Fruit fly (Drosophila melanogaster) whole organism, wandering third instar larva: ENCODE results near the gene Slob.

ENCODE experiments used
- Abd-B ChIP-seq: fragments of >200 bp; optimal IDR thresholded peaks from 2 replicates; lab custom pipeline; 2017; ENCODE audit warnings: missing biosample characterization, missing genetic modification characterization
- CG32264 ChIP-seq: fragments of 200-800 bp; sonication (Bioruptor generic); optimal IDR thresholded peaks from 2 replicates; lab custom pipeline; 2016; ENCODE audit warnings: missing biosample characterization, missing genetic modification characterization
- CG9705 ChIP-seq: fragments of 200-800 bp; sonication (Bioruptor generic); optimal IDR thresholded peaks from 2 replicates; lab custom pipeline; 2018; ENCODE audit warnings: missing biosample characterization, mild to moderate bottlenecking, missing genetic modification characterization
- CrebA ChIP-seq: fragments of 200-800 bp; sonication (Bioruptor generic); optimal IDR thresholded peaks from 2 replicates; lab custom pipeline; 2016; ENCODE audit warnings: missing biosample characterization, mild to moderate bottlenecking, missing genetic modification characterization, borderline replicate concordance
- Dfd ChIP-seq: fragments of >200 bp; optimal IDR thresholded peaks from 2 replicates; lab custom pipeline; 2017; ENCODE audit warnings: missing biosample characterization, missing genetic modification characterization
- Dif ChIP-seq: fragments of 200-275, 200-300 bp; sonication (Bioruptor generic); optimal IDR thresholded peaks from 2 replicates; lab custom pipeline; 2018; ENCODE audit warnings: missing biosample characterization, missing genetic modification characterization; ENCODE audit not compliant: partially characterized antibody
- GATAd ChIP-seq: sonication (Bioruptor generic); optimal IDR thresholded peaks from 2 replicates; lab custom pipeline; 2016; ENCODE audit warnings: missing biosample characterization, missing genetic modification characterization
- HLH106 ChIP-seq: fragments of 200-800 bp; optimal IDR thresholded peaks from 3 replicates; lab custom pipeline; 2019; ENCODE audit warnings: missing biosample characterization, mild to moderate bottlenecking, missing genetic modification characterization, moderate library complexity
- Hnf4 ChIP-seq: fragments of 200-800 bp; sonication (Bioruptor generic); optimal IDR thresholded peaks from 2 replicates; lab custom pipeline; 2016; ENCODE audit warnings: missing biosample characterization, mild to moderate bottlenecking, missing genetic modification characterization
- Hr78 ChIP-seq: fragments of >200 bp; optimal IDR thresholded peaks from 2 replicates; lab custom pipeline; 2017; ENCODE audit warnings: missing biosample characterization, missing genetic modification characterization
- Hr83 ChIP-seq: fragments of 200-300 bp; sonication (Bioruptor generic); optimal IDR thresholded peaks from 2 replicates; lab custom pipeline; 2016; ENCODE audit warnings: missing biosample characterization, mild to moderate bottlenecking, missing genetic modification characterization, moderate library complexity; ENCODE audit not compliant: poor library complexity, severe bottlenecking
- Jra ChIP-seq: sonication (Bioruptor generic); optimal IDR thresholded peaks from 2 replicates; lab custom pipeline; 2016; ENCODE audit warnings: missing biosample characterization, missing genetic modification characterization
- Mio ChIP-seq: sonication (Bioruptor generic); optimal IDR thresholded peaks from 2 replicates; lab custom pipeline; 2016; ENCODE audit warnings: missing biosample characterization, missing genetic modification characterization
- Myc ChIP-seq: fragments of >200 bp; optimal IDR thresholded peaks from 2 replicates; lab custom pipeline; 2017
- N ChIP-seq: fragments of >200 bp; optimal IDR thresholded peaks from 2 replicates; lab custom pipeline; 2018; ENCODE audit warnings: missing biosample characterization, missing external identifiers, missing genetic modification characterization
- OdsH ChIP-seq: fragments of 200-800 bp; sonication (Bioruptor generic); optimal IDR thresholded peaks from 2 replicates; lab custom pipeline; 2016; ENCODE audit warnings: missing biosample characterization, mild to moderate bottlenecking, missing genetic modification characterization
- Rel ChIP-seq, 2 experiments: fragments of 200-800 bp; sonication (Bioruptor generic) in 1 of 2; optimal IDR thresholded peaks; 2 replicates in 1 of 2; 3 replicates in 1 of 2; lab custom pipeline; 2016 to 2019; ENCODE audit warnings: mild to moderate bottlenecking in 2 of 2, missing biosample characterization in 2 of 2, missing genetic modification characterization in 2 of 2, moderate library complexity in 1 of 2
- Sp1 ChIP-seq: fragments of 200-800 bp; sonication (Bioruptor generic); optimal IDR thresholded peaks from 3 replicates; lab custom pipeline; 2019; ENCODE audit warnings: missing biosample characterization, mild to moderate bottlenecking, missing genetic modification characterization, moderate library complexity
- Vsx2 ChIP-seq: fragments of 200-300, 225-300 bp; sonication (Bioruptor generic); optimal IDR thresholded peaks from 2 replicates; lab custom pipeline; 2018; ENCODE audit warnings: missing biosample characterization, missing genetic modification characterization; ENCODE audit not compliant: partially characterized antibody
- br ChIP-seq: fragments of 200-800 bp; sonication (Bioruptor generic); optimal IDR thresholded peaks from 2 replicates; lab custom pipeline; 2016; ENCODE audit warnings: missing biosample characterization, missing genetic modification characterization
- brk ChIP-seq: fragments of 200-800 bp; sonication (Bioruptor generic); optimal IDR thresholded peaks from 2 replicates; lab custom pipeline; 2016; ENCODE audit warnings: missing biosample characterization, mild to moderate bottlenecking, missing genetic modification characterization
- dl ChIP-seq, 2 experiments: fragments of 175-275, 200-275 bp in 1 of 2; fragments of 200-275 bp in 1 of 2; sonication (Bioruptor generic); optimal IDR thresholded peaks; lab custom pipeline; 2018; ENCODE audit warnings: mild to moderate bottlenecking in 2 of 2, missing biosample characterization in 2 of 2, missing genetic modification characterization in 2 of 2, moderate library complexity in 2 of 2; ENCODE audit not compliant: partially characterized antibody in 2 of 2, insufficient read depth in 1 of 2
- dmrt93B ChIP-seq: fragments of 200-800 bp; sonication (Bioruptor generic); optimal IDR thresholded peaks from 2 replicates; lab custom pipeline; 2018; ENCODE audit warnings: missing biosample characterization, mild to moderate bottlenecking, missing genetic modification characterization
- dsf ChIP-seq: sonication (Bioruptor generic); optimal IDR thresholded peaks from 2 replicates; lab custom pipeline; 2016; ENCODE audit warnings: missing biosample characterization, missing genetic modification characterization, borderline replicate concordance
- ey ChIP-seq: fragments of 200-800 bp; sonication (Bioruptor generic); optimal IDR thresholded peaks from 2 replicates; lab custom pipeline; 2016; ENCODE audit warnings: missing biosample characterization, missing genetic modification characterization
- foxo ChIP-seq, 2 experiments: fragments of 200-800 bp; sonication (Bioruptor generic); optimal IDR thresholded peaks; 2 replicates in 1 of 2; 3 replicates in 1 of 2; lab custom pipeline; 2016 to 2017; ENCODE audit warnings: missing biosample characterization in 2 of 2, missing genetic modification characterization in 2 of 2
- fru ChIP-seq: fragments of 200-800 bp; sonication (Bioruptor generic); optimal IDR thresholded peaks from 3 replicates; lab custom pipeline; 2016; ENCODE audit warnings: missing biosample characterization, mild to moderate bottlenecking, missing genetic modification characterization
- h ChIP-seq: fragments of 200-800 bp; sonication (Bioruptor generic); optimal IDR thresholded peaks from 3 replicates; lab custom pipeline; 2016; ENCODE audit warnings: missing biosample characterization, mild to moderate bottlenecking, missing genetic modification characterization
- jim ChIP-seq: fragments of 175-275, 200-325 bp; sonication (Bioruptor generic); optimal IDR thresholded peaks from 2 replicates; lab custom pipeline; 2016; ENCODE audit warnings: missing biosample characterization, mild to moderate bottlenecking, missing genetic modification characterization
- lola ChIP-seq: fragments of >200 bp; optimal IDR thresholded peaks from 2 replicates; lab custom pipeline; 2017; ENCODE audit warnings: missing biosample characterization, missing genetic modification characterization
- pan ChIP-seq: fragments of >200 bp; optimal IDR thresholded peaks from 2 replicates; lab custom pipeline; 2017
- psq ChIP-seq: fragments of 200-800 bp; sonication (Bioruptor generic); optimal IDR thresholded peaks from 3 replicates; lab custom pipeline; 2017; ENCODE audit warnings: missing biosample characterization, mild to moderate bottlenecking, missing genetic modification characterization, moderate library complexity
- rgr ChIP-seq: fragments of 200-800 bp; sonication (Bioruptor generic); optimal IDR thresholded peaks from 3 replicates; lab custom pipeline; 2016; ENCODE audit warnings: missing biosample characterization, mild to moderate bottlenecking, missing genetic modification characterization
- sage ChIP-seq: fragments of 200-800 bp; sonication (Bioruptor generic); optimal IDR thresholded peaks from 2 replicates; lab custom pipeline; 2016; ENCODE audit warnings: missing biosample characterization, mild to moderate bottlenecking, missing genetic modification characterization
- sv ChIP-seq: fragments of 200-800 bp; sonication (Bioruptor generic); optimal IDR thresholded peaks from 3 replicates; lab custom pipeline; 2016; ENCODE audit warnings: missing biosample characterization, missing genetic modification characterization
- tai ChIP-seq: sonication (Bioruptor generic); optimal IDR thresholded peaks from 2 replicates; lab custom pipeline; 2016; ENCODE audit warnings: missing biosample characterization, missing genetic modification characterization
- usp ChIP-seq: fragments of >200 bp; optimal IDR thresholded peaks from 2 replicates; lab custom pipeline; 2017; ENCODE audit warnings: missing biosample characterization, missing genetic modification characterization
- woc ChIP-seq: sonication (Bioruptor generic); optimal IDR thresholded peaks from 2 replicates; lab custom pipeline; 2016; ENCODE audit warnings: missing biosample characterization, mild to moderate bottlenecking, missing genetic modification characterization

Slob gene

DNA sequence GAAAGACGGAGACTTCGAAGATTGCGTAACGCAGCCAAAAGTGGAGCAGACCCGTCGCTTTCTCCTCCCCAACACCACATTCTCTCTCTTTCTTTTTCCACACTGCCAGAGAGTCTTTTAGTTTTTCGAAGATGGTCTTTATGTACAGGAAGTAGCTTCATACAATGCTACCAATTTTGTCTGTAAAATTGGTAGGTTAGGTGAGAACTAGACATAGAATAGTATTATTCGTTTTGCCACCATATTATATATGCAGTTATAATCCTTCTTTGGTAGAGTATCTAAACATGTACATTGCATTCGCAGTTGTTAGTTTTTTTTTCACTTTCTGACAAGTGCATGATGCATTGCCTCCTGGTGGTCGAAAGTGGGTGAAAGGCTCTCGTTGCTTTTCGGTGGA is 77.4 kb downstream of the Slob start:
- TF ChIP-seq HLH106 (tag; lab: Kevin White, UChicago) (no peak), Myc (lab: Kevin White, UChicago) (no peak), dsf (GFP tag; lab: Kevin White, UChicago) (no peak)

DNA sequence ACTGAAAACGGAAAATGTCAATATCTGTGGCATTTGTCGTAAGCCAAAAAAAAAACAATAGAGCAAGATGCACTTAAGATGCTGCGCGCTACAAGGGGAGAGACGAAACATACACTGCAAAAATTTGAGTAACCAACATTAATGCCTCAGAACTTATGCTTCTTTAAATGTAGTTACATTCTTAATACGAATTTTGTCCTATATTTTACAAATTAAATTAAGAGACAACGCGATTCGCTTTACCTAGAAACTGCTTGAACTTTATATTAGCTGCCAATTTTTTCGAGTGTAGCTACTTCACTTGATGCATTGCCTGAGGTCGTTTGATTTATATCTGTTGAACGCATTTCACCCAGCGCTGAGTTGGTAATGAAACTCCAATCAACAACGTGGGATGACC is 78.0 kb downstream of the Slob start:
- TF ChIP-seq Sp1 (no peak), N (no peak), CG32264 (no peak), Vsx2 (GFP tag; lab: Kevin White, UChicago) (no peak), CG9705 (GFP tag; lab: Kevin White, UChicago) (no peak), jim (GFP tag; lab: Kevin White, UChicago) (no peak), br (GFP tag; lab: Kevin White, UChicago) (no peak), Mio (no peak), woc (GFP tag; lab: Kevin White, UChicago) (peak; percentile 5), pan (lab: Kevin White, UChicago) (no peak), Hnf4 (peak; percentile 9), foxo (GFP tag; optimal IDR thresholded peaks at IDR 0.05; lab: Kevin White, UChicago) (peak in 1 of 2 experiments; percentile 27), dl (GFP tag; optimal IDR thresholded peaks at IDR 0.05; lab: Kevin White, UChicago; ENCODE audit: insufficient read depth in 1 of 2, partially characterized antibody in 2 of 2) (no peak), sage (GFP tag; lab: Kevin White, UChicago) (no peak), rgr (peak; percentile 27), Hr83 (GFP tag; lab: Kevin White, UChicago) (no peak), Dif (GFP tag; lab: Kevin White, UChicago) (no peak), fru (peak; percentile 49), psq (peak; percentile 47), Rel (GFP tag; optimal IDR thresholded peaks at IDR 0.05; lab: Kevin White, UChicago) (no peak), Rel (tag; optimal IDR thresholded peaks at IDR 0.05; lab: Kevin White, UChicago) (no peak), sv (GFP tag; lab: Kevin White, UChicago) (peak; percentile 79), GATAd (no peak), usp (GFP tag; lab: Kevin White, UChicago) (no peak), brk (GFP tag; lab: Kevin White, UChicago) (no peak), Abd-B (GFP tag; lab: Kevin White, UChicago) (no peak), OdsH (peak; percentile 16), ey (GFP tag; lab: Kevin White, UChicago) (peak; percentile 33), Jra (GFP tag; lab: Kevin White, UChicago) (no peak), Hr78 (GFP tag; lab: Kevin White, UChicago) (no peak), h (GFP tag; lab: Kevin White, UChicago) (peak; percentile 45), dsf (GFP tag; lab: Kevin White, UChicago) (no peak), lola (GFP tag; lab: Kevin White, UChicago) (no peak), dmrt93B (GFP tag; lab: Kevin White, UChicago) (no peak), CrebA (GFP tag; lab: Kevin White, UChicago) (no peak), Myc (lab: Kevin White, UChicago) (no peak), Dfd (no peak), HLH106 (tag; lab: Kevin White, UChicago) (peak; percentile 18), tai (no peak)

DNA sequence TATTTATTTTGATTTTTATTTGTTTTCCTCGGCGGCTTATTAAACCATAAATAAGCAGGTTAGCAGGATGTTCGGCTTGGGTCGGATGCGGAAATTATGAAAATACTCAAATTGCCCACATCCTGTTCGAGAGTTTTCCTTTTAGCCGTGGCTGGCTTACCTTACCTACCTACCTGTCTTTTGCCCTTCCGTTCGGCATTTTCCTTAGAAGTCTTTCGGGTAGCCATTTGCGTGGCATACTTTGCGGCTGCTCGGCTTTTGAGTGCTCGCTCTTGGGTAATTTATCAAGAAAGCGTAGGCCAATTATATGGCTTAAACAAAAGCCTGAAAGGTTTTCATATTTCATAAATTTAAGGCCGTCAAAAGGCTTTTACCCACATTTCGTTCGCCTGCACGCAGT is 82.0 kb downstream of the Slob start:
- TF ChIP-seq usp (GFP tag; lab: Kevin White, UChicago), result no peak
- TF ChIP-seq psq, result no peak
- TF ChIP-seq lola (GFP tag; lab: Kevin White, UChicago), result no peak
- TF ChIP-seq Dif (GFP tag; lab: Kevin White, UChicago), result no peak
- TF ChIP-seq CG32264, result no peak
- TF ChIP-seq CrebA (GFP tag; lab: Kevin White, UChicago), result no peak
- TF ChIP-seq Hr83 (GFP tag; lab: Kevin White, UChicago), result no peak
- no peak for TF ChIP-seq HLH106 (tag; lab: Kevin White, UChicago)
